Fruit fly (Drosophila melanogaster) whole organism, embryonic: Measurements from ENCODE around the gene Pa1.

ENCODE experiments used
- B-H1 ChIP-seq: fragments of 200-800 bp; sonication (Bioruptor generic); IDR thresholded peaks from 3 replicates; pipeline ENCODE4 v1.3.6; 2022; ENCODE audit warnings: missing biosample characterization, missing genetic modification characterization
- CG11723 ChIP-seq: fragments of 200-800 bp; sonication (Bioruptor generic); optimal IDR thresholded peaks from 2 replicates; lab custom pipeline; 2017; ENCODE audit warnings: missing biosample characterization, mild to moderate bottlenecking, missing genetic modification characterization
- CG12659 ChIP-seq: fragments of 200-800 bp; sonication (Bioruptor generic); optimal IDR thresholded peaks from 3 replicates; lab custom pipeline; 2017; ENCODE audit warnings: mild to moderate bottlenecking, missing biosample characterization, missing genetic modification reagents, missing genetic modification characterization
- CG13424 ChIP-seq: fragments of 200-800 bp; sonication (Bioruptor generic); optimal IDR thresholded peaks from 2 replicates; lab custom pipeline; 2019; ENCODE audit warnings: missing biosample characterization, mild to moderate bottlenecking, missing genetic modification characterization, moderate library complexity
- CG16779 ChIP-seq: fragments of 200-800 bp; sonication (Bioruptor generic); IDR thresholded peaks from 2 replicates; pipeline ENCODE4 v1.3.6; 2022; ENCODE audit warnings: missing biosample characterization, missing genetic modification characterization
- CG16813 ChIP-seq: fragments of 200-800 bp; sonication (Bioruptor generic); IDR thresholded peaks from 3 replicates; pipeline ENCODE4 v1.3.6; 2022; ENCODE audit warnings: missing biosample characterization, missing genetic modification characterization; ENCODE audit not compliant: partially characterized antibody
- CG17361 ChIP-seq: fragments of 200-800 bp; sonication (Bioruptor generic); IDR thresholded peaks from 3 replicates; pipeline ENCODE4 v1.3.6; 2022; ENCODE audit warnings: missing biosample characterization, missing genetic modification characterization
- CG17568 ChIP-seq: fragments of 200-800 bp; sonication (Bioruptor generic); optimal IDR thresholded peaks from 2 replicates; lab custom pipeline; 2018; ENCODE audit warnings: missing biosample characterization, mild to moderate bottlenecking, missing genetic modification characterization, moderate library complexity
- CG2202 ChIP-seq: fragments of 200-800 bp; sonication (Bioruptor generic); optimal IDR thresholded peaks from 2 replicates; lab custom pipeline; 2018; ENCODE audit warnings: missing biosample characterization, mild to moderate bottlenecking, missing genetic modification characterization
- CG30403 ChIP-seq: fragments of 200-800 bp; sonication (Bioruptor generic); optimal IDR thresholded peaks from 3 replicates; lab custom pipeline; 2016; ENCODE audit warnings: missing biosample characterization, missing genetic modification characterization
- CG31388 ChIP-seq: fragments of 200-800 bp; sonication (Bioruptor generic); optimal IDR thresholded peaks from 2 replicates; lab custom pipeline; 2016; ENCODE audit warnings: missing biosample characterization, missing genetic modification characterization
- CG34422 ChIP-seq: fragments of 200-800 bp; sonication (Bioruptor generic); IDR thresholded peaks from 3 replicates; pipeline ENCODE4 v1.3.6; 2022; ENCODE audit warnings: missing biosample characterization, missing genetic modification characterization
- CG43689 ChIP-seq: fragments of 200-800 bp; sonication (Bioruptor generic); IDR thresholded peaks from 2 replicates; pipeline ENCODE4 v1.3.6; 2022; ENCODE audit warnings: missing biosample characterization, missing genetic modification characterization
- CG6765 ChIP-seq: fragments of 200-800 bp; sonication (Bioruptor generic); optimal IDR thresholded peaks from 3 replicates; lab custom pipeline; 2017; ENCODE audit warnings: missing biosample characterization, mild to moderate bottlenecking, missing genetic modification characterization
- CG6854 ChIP-seq: fragments of 200-800 bp; sonication (Bioruptor generic); optimal IDR thresholded peaks from 3 replicates; lab custom pipeline; 2017; ENCODE audit warnings: missing biosample characterization, mild to moderate bottlenecking, missing genetic modification characterization
- CG8765 ChIP-seq: fragments of 200-800 bp; sonication (Bioruptor generic); IDR thresholded peaks from 2 replicates; pipeline ENCODE4 v1.3.6; 2022; ENCODE audit warnings: missing biosample characterization, missing genetic modification characterization
- CoRest ChIP-seq: fragments of 200-800 bp; sonication (Bioruptor generic); optimal IDR thresholded peaks from 3 replicates; lab custom pipeline; 2018; ENCODE audit warnings: missing biosample characterization, mild to moderate bottlenecking, missing genetic modification characterization, moderate library complexity
- Fer2 ChIP-seq: fragments of 200-800 bp; sonication (Bioruptor generic); optimal IDR thresholded peaks from 2 replicates; lab custom pipeline; 2018; ENCODE audit warnings: missing biosample characterization, mild to moderate bottlenecking, missing genetic modification characterization, moderate library complexity
- HHEX ChIP-seq: fragments of 200-800 bp; sonication (Bioruptor generic); optimal IDR thresholded peaks from 3 replicates; lab custom pipeline; 2017; ENCODE audit warnings: missing biosample characterization, mild to moderate bottlenecking, missing genetic modification characterization, missing genetic modification reagents
- Myb ChIP-seq: fragments of 200-800 bp; sonication (Bioruptor generic); optimal IDR thresholded peaks from 2 replicates; lab custom pipeline; 2016; ENCODE audit warnings: missing biosample characterization, missing genetic modification characterization
- PHDP ChIP-seq: fragments of 200-800 bp; sonication (Bioruptor generic); optimal IDR thresholded peaks from 3 replicates; lab custom pipeline; 2018; ENCODE audit warnings: missing biosample characterization, mild to moderate bottlenecking, missing genetic modification characterization, moderate library complexity
- Poxn ChIP-seq: fragments of 200-800 bp; sonication (Bioruptor generic); IDR thresholded peaks from 2 replicates; pipeline ENCODE4 v1.3.6; 2022; ENCODE audit warnings: missing biosample characterization, missing genetic modification characterization
- Ssrp ChIP-seq: fragments of 200-800 bp; sonication (Bioruptor generic); optimal IDR thresholded peaks from 2 replicates; lab custom pipeline; 2018; ENCODE audit warnings: missing biosample characterization, mild to moderate bottlenecking, missing genetic modification characterization, moderate library complexity
- ac ChIP-seq: fragments of 200-800 bp; sonication (Bioruptor generic); optimal IDR thresholded peaks from 3 replicates; lab custom pipeline; 2017; ENCODE audit warnings: missing biosample characterization, mild to moderate bottlenecking, missing genetic modification characterization
- ap ChIP-seq: fragments of 200-800 bp; sonication (Bioruptor generic); IDR thresholded peaks from 2 replicates; pipeline ENCODE4 v1.3.6; 2022; ENCODE audit warnings: missing biosample characterization, missing genetic modification characterization
- bbx ChIP-seq: fragments of 200-800 bp; sonication (Bioruptor generic); IDR thresholded peaks from 2 replicates; pipeline ENCODE4 v1.3.6; 2022; ENCODE audit warnings: missing biosample characterization, missing genetic modification characterization; ENCODE audit not compliant: partially characterized antibody
- bsh ChIP-seq, 2 experiments: fragments of 200-800 bp; sonication (Bioruptor generic); optimal IDR thresholded peaks; 2 replicates each; lab custom pipeline; 2017 to 2018; ENCODE audit warnings: mild to moderate bottlenecking in 2 of 2, missing biosample characterization in 2 of 2, missing genetic modification characterization in 2 of 2, moderate library complexity in 1 of 2
- fd3F ChIP-seq: fragments of 200-800 bp; sonication (Bioruptor generic); optimal IDR thresholded peaks from 2 replicates; lab custom pipeline; 2018; ENCODE audit warnings: missing biosample characterization, mild to moderate bottlenecking, missing genetic modification characterization, moderate library complexity
- fd64A ChIP-seq: fragments of 200-800 bp; sonication (Bioruptor generic); optimal IDR thresholded peaks from 3 replicates; lab custom pipeline; 2018; ENCODE audit warnings: missing biosample characterization, mild to moderate bottlenecking, missing genetic modification characterization
- gem ChIP-seq: fragments of 200-800 bp; sonication (Bioruptor generic); optimal IDR thresholded peaks from 2 replicates; lab custom pipeline; 2019; ENCODE audit warnings: missing biosample characterization, mild to moderate bottlenecking, missing genetic modification characterization, moderate library complexity
- gro ChIP-seq: fragments of 200-800 bp; sonication (Bioruptor generic); optimal IDR thresholded peaks from 2 replicates; lab custom pipeline; 2016; ENCODE audit warnings: missing biosample characterization, missing genetic modification characterization
- ham ChIP-seq: fragments of 200-800 bp; sonication (Bioruptor generic); IDR thresholded peaks from 2 replicates; pipeline ENCODE4 v1.3.6; 2022; ENCODE audit warnings: missing biosample characterization, missing genetic modification characterization
- hkb ChIP-seq, 2 experiments: fragments of 200-800 bp in 1 of 2; fragments of >200 bp in 1 of 2; sonication (Bioruptor generic) in 1 of 2; IDR thresholded peaks in 1 of 2; optimal IDR thresholded peaks in 1 of 2; 2 replicates each; pipeline versions ENCODE4 v1.3.6 to Lab custom; 2017 to 2022; ENCODE audit warnings: missing biosample characterization in 1 of 2, missing genetic modification characterization in 1 of 2
- ind ChIP-seq: fragments of 200-800 bp; sonication (Bioruptor generic); optimal IDR thresholded peaks from 3 replicates; lab custom pipeline; 2016; ENCODE audit warnings: missing biosample characterization, missing genetic modification characterization
- jing ChIP-seq: fragments of 200-800 bp; sonication (Bioruptor generic); optimal IDR thresholded peaks from 2 replicates; lab custom pipeline; 2018; ENCODE audit warnings: missing biosample characterization, mild to moderate bottlenecking, missing genetic modification characterization
- lbe ChIP-seq: fragments of 200-800 bp; sonication (Bioruptor generic); optimal IDR thresholded peaks from 2 replicates; lab custom pipeline; 2016; ENCODE audit warnings: missing biosample characterization, mild to moderate bottlenecking, missing genetic modification characterization
- lmd ChIP-seq: fragments of 200-800 bp; sonication (Bioruptor generic); IDR thresholded peaks from 2 replicates; pipeline ENCODE4 v1.3.6; 2022; ENCODE audit warnings: missing biosample characterization, missing genetic modification characterization
- otp ChIP-seq: fragments of 200-800 bp; sonication (Bioruptor generic); IDR thresholded peaks from 3 replicates; pipeline ENCODE4, ENCODE4 v1.3.6; 2022; ENCODE audit warnings: missing biosample characterization, missing genetic modification characterization
- p53 ChIP-seq: fragments of 200-800 bp; sonication (Bioruptor generic); optimal IDR thresholded peaks from 2 replicates; lab custom pipeline; 2016; ENCODE audit warnings: missing biosample characterization, missing genetic modification characterization
- pho ChIP-seq: fragments of 200-800 bp; sonication (Bioruptor generic); optimal IDR thresholded peaks from 2 replicates; lab custom pipeline; 2016; ENCODE audit warnings: missing biosample characterization, missing genetic modification characterization
- rib ChIP-seq: fragments of 200-800 bp; sonication (Bioruptor generic); IDR thresholded peaks from 2 replicates; pipeline ENCODE4 v1.3.6; 2022; ENCODE audit warnings: missing biosample characterization, missing genetic modification characterization
- sna ChIP-seq: fragments of 200-800 bp; sonication (Bioruptor generic); IDR thresholded peaks from 2 replicates; pipeline ENCODE4 v1.3.6; 2022; ENCODE audit warnings: missing biosample characterization, missing genetic modification characterization; ENCODE audit not compliant: partially characterized antibody
- ssp ChIP-seq: fragments of 200-800 bp; sonication (Bioruptor generic); IDR thresholded peaks from 2 replicates; pipeline ENCODE4 v1.3.6; 2022; ENCODE audit warnings: missing biosample characterization, missing genetic modification characterization
- stwl ChIP-seq: fragments of 200-800 bp; sonication (Bioruptor generic); optimal IDR thresholded peaks from 3 replicates; lab custom pipeline; 2018; ENCODE audit warnings: missing biosample characterization, mild to moderate bottlenecking, missing genetic modification characterization, moderate library complexity
- ttk ChIP-seq: fragments of 200-800 bp; sonication (Bioruptor generic); IDR thresholded peaks from 2 replicates; pipeline ENCODE4 v2.1.2; 2022; ENCODE audit warnings: missing biosample characterization, missing genetic modification characterization
- tup ChIP-seq: fragments of 200-800 bp; sonication (Bioruptor generic); optimal IDR thresholded peaks from 2 replicates; lab custom pipeline; 2016; ENCODE audit warnings: missing biosample characterization, mild to moderate bottlenecking, missing genetic modification characterization, moderate library complexity
- unpg ChIP-seq: fragments of 200-800 bp; sonication (Bioruptor generic); optimal IDR thresholded peaks from 3 replicates; lab custom pipeline; 2018; ENCODE audit warnings: missing biosample characterization, mild to moderate bottlenecking, missing genetic modification characterization, moderate library complexity
- wek ChIP-seq: fragments of 200-800 bp; sonication (Bioruptor generic); optimal IDR thresholded peaks from 3 replicates; lab custom pipeline; 2018; ENCODE audit warnings: missing biosample characterization, mild to moderate bottlenecking, missing genetic modification characterization, moderate library complexity

Gene Pa1

DNA sequence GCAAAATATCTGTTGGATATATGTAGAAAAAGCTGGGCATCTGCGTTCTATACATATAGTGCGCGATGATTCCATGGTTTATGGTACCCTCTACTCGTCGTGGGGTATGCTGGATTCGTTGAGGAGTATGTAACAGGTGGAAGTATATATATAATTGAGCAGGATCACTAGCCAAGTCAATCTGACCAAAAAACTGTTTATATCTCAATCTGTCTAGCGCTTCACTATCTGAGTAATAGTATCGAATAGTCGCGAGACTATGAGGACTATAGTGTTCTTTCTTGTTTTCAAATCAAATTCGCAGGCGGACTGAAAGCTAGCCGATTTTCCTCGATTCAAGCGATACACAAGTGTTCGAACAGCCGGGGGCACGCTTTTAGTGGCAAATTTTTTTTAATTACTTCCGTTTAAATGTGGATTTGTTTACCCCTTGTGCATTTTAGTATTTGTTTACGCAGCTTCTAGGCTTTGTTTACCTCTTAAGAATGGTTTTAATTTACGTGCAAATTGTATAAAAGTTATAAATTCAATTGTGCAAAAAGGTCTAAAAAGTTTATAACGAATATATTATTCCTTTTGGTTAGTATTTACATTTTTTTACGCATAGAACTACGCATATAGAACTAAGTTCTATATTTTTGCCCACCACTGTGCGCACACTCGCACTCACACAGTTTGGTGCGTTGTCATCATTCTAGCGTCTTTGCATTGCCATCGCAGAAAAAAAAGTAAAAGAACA lies 31.8 kb downstream of the Pa1 start (continued):
- TF ChIP-seq ind (GFP tag; lab: Kevin White, UChicago), result peak; percentile 87
- peak; percentile 30 for TF ChIP-seq wek (GFP tag; lab: Kevin White, UChicago)
- TF ChIP-seq CoRest (tag; lab: Kevin White, UChicago), result peak; percentile 82
- TF ChIP-seq p53 (GFP tag; lab: Kevin White, UChicago), result peak; percentile 38
- TF ChIP-seq CG12659 (GFP tag; lab: Kevin White, UChicago), result peak; percentile 81
- peak; percentile 35 for TF ChIP-seq CG6854
- TF ChIP-seq rib, result peak; percentile 86
- peak; percentile 76 for TF ChIP-seq pho (GFP tag; lab: Kevin White, UChicago)
- peak; percentile 70 for TF ChIP-seq ssp (GFP tag; lab: Robert Waterston, UW)
- 0 out of 2 replicates have a peak, but pooled peaks have one; percentile 47 for TF ChIP-seq CG43689 (GFP tag; lab: Robert Waterston, UW)
- peak; percentile 49 for TF ChIP-seq CG6765 (GFP tag; lab: Kevin White, UChicago)
- TF ChIP-seq lmd, result peak; percentile 84
- TF ChIP-seq ac (GFP tag; lab: Kevin White, UChicago), result no peak
- peak; percentile 76 for TF ChIP-seq CG34422 (GFP tag; lab: Robert Waterston, UW)
- TF ChIP-seq gem, result peak; percentile 84
- no peak for TF ChIP-seq CG16813 (GFP tag; lab: Robert Waterston, UW)
- TF ChIP-seq HHEX (GFP tag; lab: Kevin White, UChicago), result peak; percentile 71
- peak; percentile 45 for TF ChIP-seq tup (GFP tag; lab: Kevin White, UChicago)
- TF ChIP-seq unpg, result peak; percentile 75
- TF ChIP-seq bsh (GFP tag; optimal IDR thresholded peaks at IDR 0.05; lab: Kevin White, UChicago), result peak; percentile 62 to 65
- TF ChIP-seq sna (GFP tag; lab: Robert Waterston, UW), result no peak
- TF ChIP-seq ttk, result peak; percentile 82
- TF ChIP-seq PHDP, result peak; percentile 77
- TF ChIP-seq CG30403, result peak; percentile 78
- peak; percentile 46; the same call in 1 of the 2 replicates for TF ChIP-seq Poxn (GFP tag; lab: Robert Waterston, UW)
- TF ChIP-seq CG17361, result peak; percentile 76
- TF ChIP-seq CG11723, result peak; percentile 63
- TF ChIP-seq CG2202 (tag; lab: Kevin White, UChicago), result no peak
- TF ChIP-seq fd64A (GFP tag; lab: Kevin White, UChicago), result peak; percentile 6
- TF ChIP-seq B-H1 (GFP tag; lab: Robert Waterston, UW), result peak; percentile 76
- TF ChIP-seq Ssrp (tag; lab: Kevin White, UChicago), result peak; percentile 62
- TF ChIP-seq ham (GFP tag; lab: Robert Waterston, UW), result peak; percentile 67; the same call in 1 of the 2 replicates
- peak; percentile 57 for TF ChIP-seq Fer2 (tag; lab: Kevin White, UChicago)
- peak; percentile 68 for TF ChIP-seq jing (GFP tag; lab: Kevin White, UChicago)
- TF ChIP-seq otp, result peak; percentile 59; the same call in 2 of the 3 replicates
- TF ChIP-seq CG17568 (GFP tag; lab: Kevin White, UChicago), result peak; percentile 31
- TF ChIP-seq CG16779, result peak; percentile 76
- peak; percentile 20 for TF ChIP-seq CG31388 (GFP tag; lab: Kevin White, UChicago)
- TF ChIP-seq fd3F, result peak; percentile 60
- TF ChIP-seq ap (GFP tag; lab: Robert Waterston, UW), result peak; percentile 74
- TF ChIP-seq CG13424 (tag; lab: Kevin White, UChicago), result peak; percentile 78
- peak; percentile 67 for TF ChIP-seq CG8765 (GFP tag; lab: Robert Waterston, UW)
- no peak for TF ChIP-seq lbe (GFP tag; lab: Kevin White, UChicago)
- TF ChIP-seq Myb (GFP tag; lab: Kevin White, UChicago), result peak; percentile 64
- peak; percentile 76 for TF ChIP-seq gro
- TF ChIP-seq hkb (optimal IDR thresholded peaks at IDR 0.05; lab: Kevin White, UChicago), result no peak
- peak; percentile 87 for TF ChIP-seq hkb (GFP tag; IDR thresholded peaks at IDR 0.05; lab: Robert Waterston, UW)
- TF ChIP-seq bbx (GFP tag; lab: Robert Waterston, UW), result no peak
- no peak for TF ChIP-seq stwl
